Fruit fly (Drosophila melanogaster): Measurements from ENCODE around the gene Flad2.
A peak's percentile ranks its signal among the peaks of the same experiment; 100 is the strongest.

Flad2 gene

DNA sequence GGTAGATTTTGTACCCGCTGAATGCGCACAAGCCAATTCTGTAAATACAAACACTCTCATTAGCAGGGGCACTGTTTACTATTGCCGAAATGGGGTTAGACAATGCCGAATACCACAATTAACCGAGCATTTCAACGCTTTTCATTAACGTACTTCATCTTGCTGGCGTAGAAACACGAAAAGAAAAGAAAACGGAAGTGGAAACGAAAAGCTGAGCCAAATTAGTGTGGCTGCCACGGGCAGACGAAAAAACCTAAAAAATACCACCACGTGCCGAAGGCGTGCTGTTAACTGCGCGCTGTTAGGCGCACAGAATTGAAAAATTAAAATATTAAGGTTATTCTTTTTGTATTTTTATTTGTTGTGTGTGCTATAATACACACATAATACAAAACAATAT, 17.4 kb upstream of the Flad2 start, which contains the start of gene RpL24 (continued):
- TF ChIP-seq twi (tag; optimal IDR thresholded peaks at IDR 0.05) (peak; percentile 73), D19B (GFP tag; optimal IDR thresholded peaks at IDR 0.05) (peak; percentile 80), hkb (optimal IDR thresholded peaks at IDR 0.05) (no peak), hkb (GFP tag; IDR thresholded peaks at IDR 0.05) (peak; percentile 94), CG12769 (tag; optimal IDR thresholded peaks at IDR 0.05) (no peak), Fer1 (GFP tag; optimal IDR thresholded peaks at IDR 0.05) (peak; percentile 97)

DNA sequence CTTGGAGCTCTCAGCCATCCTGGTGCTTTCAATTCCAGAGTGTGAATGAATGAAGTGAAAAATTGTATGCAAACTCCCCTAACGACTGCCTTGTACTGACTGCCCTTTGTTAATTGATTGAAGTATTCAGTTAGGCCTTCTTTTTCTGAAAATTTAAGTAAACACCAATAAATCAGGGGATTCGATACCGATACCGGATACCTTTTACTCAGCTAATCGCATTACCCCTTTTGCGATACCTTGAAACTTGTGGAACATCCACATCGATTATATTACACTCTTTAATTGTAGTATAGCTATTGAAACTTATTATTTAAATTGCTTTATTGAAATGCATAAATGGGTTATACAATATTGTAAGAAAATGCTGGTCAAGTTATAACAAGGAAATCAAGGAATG, 16.2 kb upstream of the Flad2 start, which contains the start of gene CG16957:
Gene CG16957 (minus strand): TSS at position 101 of the 400 bp plus-strand sequence.
- no peak for TF ChIP-seq YL-1 (GFP tag; optimal IDR thresholded peaks at IDR 0.05)
- TF ChIP-seq CHES-1-like (GFP tag; optimal IDR thresholded peaks at IDR 0.05), result no peak
- TF ChIP-seq CG3838 (GFP tag; optimal IDR thresholded peaks at IDR 0.05), result no peak
- no peak for TF ChIP-seq CG12236 (GFP tag; optimal IDR thresholded peaks at IDR 0.05)
- TF ChIP-seq eve (GFP tag; optimal IDR thresholded peaks at IDR 0.05), result no peak
- no peak for TF ChIP-seq cad (GFP tag; optimal IDR thresholded peaks at IDR 0.05)
- TF ChIP-seq CG6175 (GFP tag; IDR thresholded peaks at IDR 0.05), result no peak
- TF ChIP-seq CG9609 (GFP tag; optimal IDR thresholded peaks at IDR 0.05), result no peak
- no peak for TF ChIP-seq Antp (GFP tag; optimal IDR thresholded peaks at IDR 0.05)
- no peak for TF ChIP-seq odd (GFP tag; optimal IDR thresholded peaks at IDR 0.05)
- no peak for TF ChIP-seq CG12071 (GFP tag; optimal IDR thresholded peaks at IDR 0.05)
- TF ChIP-seq CG7963 (GFP tag; IDR thresholded peaks at IDR 0.05; ENCODE audit: partially characterized antibody), result no peak
- TF ChIP-seq CG4854 (GFP tag; optimal IDR thresholded peaks at IDR 0.05), result no peak
- TF ChIP-seq Vsx1 (GFP tag; optimal IDR thresholded peaks at IDR 0.05), result no peak
- TF ChIP-seq schlank (tag; optimal IDR thresholded peaks at IDR 0.05), result no peak
- TF ChIP-seq Ravus (GFP tag; IDR thresholded peaks at IDR 0.05), result no peak
- no peak for TF ChIP-seq sim (GFP tag; IDR thresholded peaks at IDR 0.05)

DNA sequence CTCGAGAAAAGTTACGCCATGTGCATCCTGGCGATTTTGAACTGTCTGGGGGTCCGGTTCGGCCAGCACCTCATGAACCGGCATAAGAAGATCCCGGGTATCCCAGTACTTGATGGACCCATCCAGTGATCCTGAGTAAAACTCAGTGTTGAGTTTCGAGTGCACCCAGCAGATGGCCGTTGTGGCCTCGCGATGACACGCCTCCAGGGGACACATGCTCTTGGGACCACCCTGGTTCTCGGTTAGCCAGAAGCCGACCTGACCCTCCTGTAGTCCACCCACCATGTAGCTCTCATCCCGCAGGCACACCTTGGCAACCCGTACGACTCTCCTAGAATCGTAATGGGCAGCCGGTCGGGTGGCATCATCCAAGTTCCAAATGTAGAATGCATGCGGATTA, 14.9 kb upstream of the Flad2 start:
- TF ChIP-seq CG31365 (tag; optimal IDR thresholded peaks at IDR 0.05), result no peak
- TF ChIP-seq CG32532 (GFP tag; IDR thresholded peaks at IDR 0.05), result no peak
- no peak for TF ChIP-seq CG3838 (GFP tag; optimal IDR thresholded peaks at IDR 0.05)
- TF ChIP-seq Dad (GFP tag; optimal IDR thresholded peaks at IDR 0.05), result no peak
- TF ChIP-seq CG12942 (GFP tag; optimal IDR thresholded peaks at IDR 0.05), result no peak

DNA sequence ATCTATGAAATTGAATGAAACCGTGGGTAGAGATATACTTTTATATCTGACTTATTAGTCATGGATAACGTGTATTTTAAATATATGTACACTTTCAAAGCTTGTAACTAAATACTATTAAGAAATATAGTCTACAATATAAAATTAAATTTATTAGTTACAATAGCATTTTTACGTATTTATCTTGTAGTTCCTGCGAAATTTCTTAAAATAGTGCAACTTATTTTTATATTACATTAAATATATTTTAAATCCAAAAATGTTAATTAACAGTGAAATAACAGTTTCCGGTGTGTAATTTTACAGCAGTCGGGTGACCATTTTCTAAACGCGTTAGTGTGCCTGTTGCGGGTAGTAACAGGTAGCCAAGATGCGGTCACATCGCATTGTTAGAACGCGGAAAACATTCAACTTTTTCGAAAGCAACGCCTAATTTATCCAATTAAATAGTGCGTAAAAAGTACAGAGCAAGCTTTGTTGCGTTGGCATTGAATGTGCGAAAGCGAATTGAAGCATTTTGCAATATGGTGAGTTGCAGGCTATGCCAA, 13.6 kb upstream of the Flad2 start, which contains the start of the genes CG10859 and CG7110:
Gene CG10859 (minus strand): TSS at position 51 of the 548 bp plus-strand sequence.
Gene CG7110 (plus strand): TSS at position 378 of the 548 bp plus-strand sequence.
- no peak for TF ChIP-seq Dref (GFP tag; IDR thresholded peaks at IDR 0.05)
- no peak for TF ChIP-seq pho (GFP tag; optimal IDR thresholded peaks at IDR 0.05)
- peak; percentile 53 for TF ChIP-seq CG6683 (GFP tag; optimal IDR thresholded peaks at IDR 0.05)
- TF ChIP-seq pnt (GFP tag; optimal IDR thresholded peaks at IDR 0.05), result no peak
- TF ChIP-seq CG10431 (GFP tag; optimal IDR thresholded peaks at IDR 0.05), result peak; percentile 5
- peak; percentile 42; the same call in 1 of the 2 replicates for TF ChIP-seq Atf6 (GFP tag; IDR thresholded peaks at IDR 0.05)
- TF ChIP-seq trem (tag; optimal IDR thresholded peaks at IDR 0.05), result peak; percentile 56
- TF ChIP-seq Hr51 (GFP tag; optimal IDR thresholded peaks at IDR 0.05), result peak in 1 of 2 experiments; percentile 46
- peak; percentile 62 for TF ChIP-seq HLHmδ (GFP tag; optimal IDR thresholded peaks at IDR 0.05)
- TF ChIP-seq h (optimal IDR thresholded peaks at IDR 0.05), result no peak
- peak; percentile 11 for TF ChIP-seq tin (GFP tag; optimal IDR thresholded peaks at IDR 0.05)
- no peak for TF ChIP-seq CG12744 (GFP tag; optimal IDR thresholded peaks at IDR 0.05)
- peak; percentile 56 for TF ChIP-seq CG34376 (GFP tag; optimal IDR thresholded peaks at IDR 0.05)
- no peak for TF ChIP-seq sna (GFP tag; IDR thresholded peaks at IDR 0.05; ENCODE audit: partially characterized antibody)
- TF ChIP-seq Aef1 (GFP tag; IDR thresholded peaks at IDR 0.05), result no peak
- no peak for TF ChIP-seq Antp (GFP tag; optimal IDR thresholded peaks at IDR 0.05)
- 0 out of 2 replicates have a peak, but pooled peaks have one; percentile 19 for TF ChIP-seq HLH3B (GFP tag; IDR thresholded peaks at IDR 0.05)
- peak; percentile 68 for TF ChIP-seq PHDP (tag; optimal IDR thresholded peaks at IDR 0.05)
- peak; percentile 87 for TF ChIP-seq stwl (tag; optimal IDR thresholded peaks at IDR 0.05)
- peak; percentile 63 for TF ChIP-seq B-H2 (GFP tag; optimal IDR thresholded peaks at IDR 0.05)
- TF ChIP-seq Elba2 (GFP tag; optimal IDR thresholded peaks at IDR 0.05), result peak; percentile 66
- TF ChIP-seq CG8388 (GFP tag; optimal IDR thresholded peaks at IDR 0.05), result peak; percentile 35

All from whole organism, embryonic.